Worm (Caenorhabditis elegans) whole organism, early embryonic: ENCODE measurements around the gene fbxa-202.

Source experiments
- B0310.2 ChIP-seq: sonication (generic microtip); optimal IDR thresholded peaks from 2 replicates; lab custom pipeline; 2016; ENCODE audit warnings: mild to moderate bottlenecking, missing genetic modification characterization, missing compliant biosample characterization
- aly-1 ChIP-seq: sonication (generic microtip); optimal IDR thresholded peaks from 2 replicates; lab custom pipeline; 2016; ENCODE audit warnings: missing genetic modification characterization, missing compliant biosample characterization
- ama-1 ChIP-seq: fragments of 150-350 bp; optimal IDR thresholded peaks from 2 replicates; lab custom pipeline; 2014
- ceh-36 ChIP-seq: sonication (generic microtip); optimal IDR thresholded peaks from 2 replicates; lab custom pipeline; 2016; ENCODE audit warnings: missing genetic modification characterization, inconsistent platforms, missing compliant biosample characterization
- ets-7 ChIP-seq: sonication (generic microtip); optimal IDR thresholded peaks from 2 replicates; lab custom pipeline; 2016; ENCODE audit warnings: missing genotype, missing genetic modification characterization, missing compliant biosample characterization
- flt-1 ChIP-seq: fragments of 200-800 bp; sonication (Bioruptor generic); IDR thresholded peaks from 2 replicates; pipeline ENCODE4 v1.3.6; 2022; ENCODE audit warnings: missing genetic modification characterization, missing compliant biosample characterization
- hmbx-1 ChIP-seq: sonication (generic microtip); optimal IDR thresholded peaks from 2 replicates; lab custom pipeline; 2016; ENCODE audit warnings: mild to moderate bottlenecking, missing genetic modification characterization, missing compliant biosample characterization
- hmg-4 ChIP-seq: fragments of 200-800 bp; sonication (Bioruptor generic); optimal IDR thresholded peaks from 2 replicates; lab custom pipeline; 2018; ENCODE audit warnings: mild to moderate bottlenecking, missing genetic modification characterization, missing compliant biosample characterization
- pes-1 ChIP-seq: fragments of 200-800 bp; sonication (Bioruptor generic); IDR thresholded peaks from 2 replicates; pipeline ENCODE4 v1.3.6; 2022; ENCODE audit warnings: missing genetic modification reagents, missing genetic modification characterization, missing compliant biosample characterization
- scrt-1 ChIP-seq: fragments of 200-800 bp; sonication (Bioruptor generic); IDR thresholded peaks from 2 replicates; pipeline ENCODE4 v1.3.6; 2022; ENCODE audit warnings: missing genetic modification characterization, missing compliant biosample characterization
- tbx-11 ChIP-seq: fragments of 200-800 bp; sonication (Bioruptor generic); IDR thresholded peaks from 2 replicates; pipeline ENCODE4 v1.3.6; 2022; ENCODE audit warnings: missing genetic modification characterization, missing compliant biosample characterization
- tbx-37 ChIP-seq: fragments of 200-800 bp; sonication (Bioruptor generic); conservative IDR thresholded peaks from 2 replicates; pipeline ENCODE4 v1.3.6; 2022; ENCODE audit warnings: missing genetic modification reagents, missing genetic modification characterization, missing compliant biosample characterization

DNA sequence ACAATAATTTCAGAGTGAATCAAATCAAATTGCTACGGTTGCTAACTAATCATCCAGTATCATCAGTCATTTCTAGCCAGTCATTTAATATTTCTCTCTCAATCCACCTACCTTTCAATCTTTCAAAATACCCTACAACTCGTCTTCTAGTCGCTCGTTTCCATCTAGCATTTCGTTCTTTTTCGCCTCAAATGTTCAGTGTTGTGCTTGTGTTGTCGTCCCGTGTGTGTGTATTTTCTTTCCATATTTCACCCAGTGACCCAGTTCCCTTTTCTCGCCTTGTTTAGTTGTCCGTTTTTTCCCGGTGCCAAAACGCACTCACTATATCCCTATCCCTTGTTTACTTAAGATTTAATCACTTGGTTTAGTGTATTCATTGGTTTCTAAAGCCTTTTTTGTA is 34.6 kb downstream of the fbxa-202 start:
- TF ChIP-seq ama-1 (no peak), flt-1 (GFP tag; lab: Robert Waterston, UW) (no peak), hmg-4 (GFP tag; lab: Kevin White, UChicago) (no peak), scrt-1 (GFP tag; lab: Robert Waterston, UW) (no peak), aly-1 (no peak), ceh-36 (tag; lab: Kevin White, UChicago) (no peak), hmbx-1 (tag; lab: Kevin White, UChicago) (no peak), tbx-11 (GFP tag; lab: Robert Waterston, UW) (no peak), B0310.2 (tag; lab: Kevin White, UChicago) (no peak), tbx-37 (GFP tag; lab: Robert Waterston, UW) (no peak), pes-1 (GFP tag; lab: Robert Waterston, UW) (no peak), ets-7 (no peak)
